Worm (Caenorhabditis elegans) whole organism, L4 larva: ENCODE results near the gene K10D2.5.

ENCODE experiments used
- T26A8.4 ChIP-seq: fragments of 200-800 bp; sonication (Bioruptor generic); IDR thresholded peaks from 2 replicates; pipeline ENCODE4 v1.3.6; 2022; ENCODE audit warnings: missing genetic modification characterization, missing compliant biosample characterization
- spr-1 ChIP-seq: sonication (generic microtip); optimal IDR thresholded peaks from 2 replicates; lab custom pipeline; 2016; ENCODE audit warnings: mild to moderate bottlenecking, missing genetic modification characterization, missing compliant biosample characterization

- no peak for TF ChIP-seq spr-1
- no peak for TF ChIP-seq T26A8.4 (GFP tag; lab: Robert Waterston, UW)
Observed at ce11 chrIII:5210269-5210668, 37.7 kb downstream of the K10D2.5 start.
